Worm (Caenorhabditis elegans): ENCODE measurements around the gene srx-38.
A peak's percentile ranks its signal among the peaks of the same experiment; 100 is the strongest.

The srx-38 gene

DNA sequence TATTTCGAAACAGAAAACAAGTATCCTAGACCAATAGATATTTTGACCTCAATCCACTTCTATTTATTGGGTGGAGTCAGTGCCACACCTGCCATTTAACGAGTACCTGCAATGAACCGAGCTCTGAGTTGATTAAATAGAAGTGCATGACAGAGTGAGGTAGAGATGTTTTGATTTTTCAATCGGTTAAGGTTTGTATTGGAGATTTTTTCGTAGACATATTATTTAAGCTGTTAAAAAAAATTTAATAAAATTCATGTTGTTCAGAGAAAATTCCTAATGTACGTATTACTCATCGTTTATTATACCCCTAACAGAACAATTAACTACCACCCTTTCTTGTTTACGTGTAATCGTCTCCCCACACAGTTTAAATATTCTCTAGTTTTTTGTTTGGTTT, at the start of gene srx-38:
TSS of gene srx-38 (minus strand) at position 101 of the 400 bp plus-strand sequence.
- no peak for TF ChIP-seq gmeb-2 (tag; optimal IDR thresholded peaks at IDR 0.05)
- TF ChIP-seq lim-6 (tag; optimal IDR thresholded peaks at IDR 0.05), result no peak
- no peak for TF ChIP-seq unc-86 (tag; optimal IDR thresholded peaks at IDR 0.05)
- TF ChIP-seq T23F11.4 (GFP tag; optimal IDR thresholded peaks at IDR 0.05), result no peak
- no peak for TF ChIP-seq madf-2 (tag; optimal IDR thresholded peaks at IDR 0.05)
- TF ChIP-seq ceh-19 (GFP tag; optimal IDR thresholded peaks at IDR 0.05), result no peak
- TF ChIP-seq dmd-4 (tag; optimal IDR thresholded peaks at IDR 0.05; ENCODE audit: borderline replicate concordance), result no peak
- TF ChIP-seq K09A11.1 (tag; optimal IDR thresholded peaks at IDR 0.05; ENCODE audit: insufficient read depth), result no peak
- no peak for TF ChIP-seq pqm-1 (tag; optimal IDR thresholded peaks at IDR 0.05)
- no peak for TF ChIP-seq ceh-45 (GFP tag; IDR thresholded peaks at IDR 0.05)
- TF ChIP-seq ets-4 (tag; optimal IDR thresholded peaks at IDR 0.05), result no peak
- no peak for TF ChIP-seq K02D7.2 (tag; optimal IDR thresholded peaks at IDR 0.05)
- TF ChIP-seq F13H6.1 (tag; optimal IDR thresholded peaks at IDR 0.05), result no peak
- no peak for TF ChIP-seq ama-1 (optimal IDR thresholded peaks at IDR 0.05)

DNA sequence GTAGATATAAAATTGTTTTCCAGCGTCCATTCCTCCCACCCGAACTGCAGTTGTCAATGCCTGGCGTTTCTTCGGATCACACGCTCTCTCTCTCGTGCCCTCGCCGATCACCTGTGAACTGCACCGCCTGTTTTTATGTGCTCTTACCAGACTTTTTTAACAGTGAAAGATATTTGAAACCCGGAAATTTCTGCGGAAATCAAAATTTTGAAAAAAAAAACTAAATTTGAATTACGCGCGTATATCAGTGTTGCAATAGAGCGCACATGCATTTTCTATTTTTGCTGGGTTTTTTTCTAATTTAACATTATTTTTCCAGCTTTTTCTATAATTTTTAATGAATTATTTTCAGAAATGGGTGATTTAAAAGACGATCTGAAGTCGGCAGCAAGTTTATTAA, 48.7 kb upstream of the srx-38 start, which contains the start of gene ttc-37:
TSS of gene ttc-37 (plus strand) at position 349 of the 400 bp plus-strand sequence.
- TF ChIP-seq ceh-31 (tag; optimal IDR thresholded peaks at IDR 0.05), result no peak
- peak; percentile 16 for TF ChIP-seq ceh-18 (tag; optimal IDR thresholded peaks at IDR 0.05)

ce11 chrV:5203643-5204042, 48.2 kb upstream of the srx-38 start:
- no peak for TF ChIP-seq ceh-6 (GFP tag; optimal IDR thresholded peaks at IDR 0.05)
- TF ChIP-seq lim-6 (tag; optimal IDR thresholded peaks at IDR 0.05), result no peak
- no peak for TF ChIP-seq tbx-2 (tag; optimal IDR thresholded peaks at IDR 0.05)
- no peak for TF ChIP-seq Y22D7AL.16 (tag; optimal IDR thresholded peaks at IDR 0.05)
- no peak for TF ChIP-seq ttx-3 (tag; optimal IDR thresholded peaks at IDR 0.05)
- no peak for TF ChIP-seq nhr-232 (tag; optimal IDR thresholded peaks at IDR 0.05)
- TF ChIP-seq T23F11.4 (GFP tag; optimal IDR thresholded peaks at IDR 0.05), result no peak
- TF ChIP-seq ceh-48 (tag; optimal IDR thresholded peaks at IDR 0.05), result no peak
- TF ChIP-seq dmd-4 (tag; optimal IDR thresholded peaks at IDR 0.05; ENCODE audit: borderline replicate concordance), result no peak
- TF ChIP-seq C08G9.2 (tag; optimal IDR thresholded peaks at IDR 0.05), result no peak
- TF ChIP-seq unc-3 (GFP tag; conservative IDR thresholded peaks at IDR 0.05), result no peak
- no peak for TF ChIP-seq unc-3 (tag; optimal IDR thresholded peaks at IDR 0.05)
- TF ChIP-seq pqm-1 (tag; optimal IDR thresholded peaks at IDR 0.05), result no peak

ce11 chrV:5201706-5202105, 46.3 kb upstream of the srx-38 start:
- no peak for TF ChIP-seq pat-9 (tag; optimal IDR thresholded peaks at IDR 0.05)
- TF ChIP-seq ttx-3 (tag; optimal IDR thresholded peaks at IDR 0.05), result no peak
- peak; percentile 27 for TF ChIP-seq unc-55 (GFP tag; optimal IDR thresholded peaks at IDR 0.05)

ce11 chrV:5200188-5200587, 44.8 kb upstream of the srx-38 start:
- TF ChIP-seq tbx-2 (tag; optimal IDR thresholded peaks at IDR 0.05) (no peak), dve-1 (tag; optimal IDR thresholded peaks at IDR 0.05) (no peak), unc-42 (tag; optimal IDR thresholded peaks at IDR 0.05) (peak; percentile 98), fkh-10 (GFP tag; optimal IDR thresholded peaks at IDR 0.05) (peak; percentile 48), ceh-31 (tag; optimal IDR thresholded peaks at IDR 0.05) (no peak), ceh-30 (tag; optimal IDR thresholded peaks at IDR 0.05) (no peak), ref-2 (tag; optimal IDR thresholded peaks at IDR 0.05) (no peak), ets-4 (tag; optimal IDR thresholded peaks at IDR 0.05) (no peak), ahr-1 (tag; optimal IDR thresholded peaks at IDR 0.05) (no peak)

DNA sequence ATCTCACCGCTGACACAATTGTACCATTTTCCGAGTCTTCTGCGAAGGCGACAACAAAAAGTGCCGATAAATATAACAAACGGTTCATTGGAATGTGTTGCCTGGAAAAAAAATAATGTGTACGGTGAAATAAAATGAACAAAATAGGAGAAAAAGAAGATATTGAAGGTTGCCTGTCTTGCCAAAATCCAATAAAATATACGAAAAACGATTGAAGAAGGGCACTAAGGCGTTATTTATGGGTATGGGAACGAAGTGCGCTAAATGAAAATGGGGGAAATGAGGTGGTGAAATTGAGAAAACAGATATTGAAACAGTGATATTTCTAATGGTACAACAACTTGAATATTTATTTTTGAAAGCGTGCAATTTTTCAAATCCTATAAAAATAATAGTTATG, 42.8 kb upstream of the srx-38 start, which contains the start of gene Y47A7.2:
TSS of gene Y47A7.2 (minus strand) at position 101 of the 400 bp plus-strand sequence.
- TF ChIP-seq lin-11 (tag; optimal IDR thresholded peaks at IDR 0.05), result no peak
- no peak for TF ChIP-seq ceh-34 (tag; optimal IDR thresholded peaks at IDR 0.05)
